Fruit fly (Drosophila melanogaster) whole organism, embryonic: Measurements from ENCODE around the gene CG14452.

Source experiments
- Asciz ChIP-seq: fragments of 200-800 bp; sonication (Bioruptor generic); optimal IDR thresholded peaks from 2 replicates; lab custom pipeline; 2017; ENCODE audit warnings: missing biosample characterization, mild to moderate bottlenecking, missing genetic modification characterization, missing genetic modification reagents
- CG10366 ChIP-seq: fragments of 200-800 bp; sonication (Bioruptor generic); IDR thresholded peaks from 2 replicates; pipeline ENCODE4 v1.3.6; 2022; ENCODE audit warnings: missing biosample characterization, missing genetic modification characterization
- CG10462 ChIP-seq: fragments of 200-800 bp; sonication (Bioruptor generic); optimal IDR thresholded peaks from 2 replicates; lab custom pipeline; 2016; ENCODE audit warnings: missing biosample characterization, missing genetic modification characterization
- CG11504 ChIP-seq: fragments of 200-800 bp; sonication (Bioruptor generic); optimal IDR thresholded peaks from 3 replicates; lab custom pipeline; 2019; ENCODE audit warnings: missing biosample characterization, mild to moderate bottlenecking, missing genetic modification characterization, moderate library complexity
- CG12659 ChIP-seq: fragments of 200-800 bp; sonication (Bioruptor generic); optimal IDR thresholded peaks from 3 replicates; lab custom pipeline; 2017; ENCODE audit warnings: mild to moderate bottlenecking, missing biosample characterization, missing genetic modification reagents, missing genetic modification characterization
- CG13296 ChIP-seq: fragments of 200-800 bp; sonication (Bioruptor generic); optimal IDR thresholded peaks from 3 replicates; lab custom pipeline; 2018; ENCODE audit warnings: missing biosample characterization, mild to moderate bottlenecking, missing genetic modification characterization
- CG15514 ChIP-seq: fragments of 200-800 bp; sonication (Bioruptor generic); optimal IDR thresholded peaks from 3 replicates; lab custom pipeline; 2017; ENCODE audit warnings: missing biosample characterization, missing genetic modification characterization, mild to moderate bottlenecking, moderate library complexity, missing genetic modification reagents
- CG15696 ChIP-seq: fragments of 200-800 bp; sonication (Bioruptor generic); optimal IDR thresholded peaks from 2 replicates; lab custom pipeline; 2019; ENCODE audit warnings: missing biosample characterization, mild to moderate bottlenecking, missing genetic modification characterization, moderate library complexity
- CG17385 ChIP-seq: fragments of 200-800 bp; sonication (Bioruptor generic); optimal IDR thresholded peaks from 3 replicates; lab custom pipeline; 2018; ENCODE audit warnings: missing biosample characterization, mild to moderate bottlenecking, missing genetic modification characterization
- CG18262 ChIP-seq: fragments of 200-800 bp; optimal IDR thresholded peaks from 3 replicates; lab custom pipeline; 2019; ENCODE audit warnings: missing biosample characterization, mild to moderate bottlenecking, missing genetic modification characterization, moderate library complexity
- CG1832 ChIP-seq: fragments of 200-800 bp; sonication (Bioruptor generic); optimal IDR thresholded peaks from 2 replicates; lab custom pipeline; 2017; ENCODE audit warnings: missing biosample characterization, mild to moderate bottlenecking, missing genetic modification characterization, inconsistent platforms
- CG18476 ChIP-seq: fragments of 200-800 bp; sonication (Bioruptor generic); optimal IDR thresholded peaks from 2 replicates; lab custom pipeline; 2016; ENCODE audit warnings: missing biosample characterization, mild to moderate bottlenecking, missing genetic modification characterization
- CG2199 ChIP-seq: fragments of 200-800 bp; sonication (Bioruptor generic); IDR thresholded peaks from 3 replicates; pipeline ENCODE4 v1.3.6; 2022; ENCODE audit warnings: missing biosample characterization, missing genetic modification characterization
- CG3163 ChIP-seq: fragments of 200-800 bp; sonication (Bioruptor generic); optimal IDR thresholded peaks from 3 replicates; lab custom pipeline; 2016; ENCODE audit warnings: missing biosample characterization, missing genetic modification characterization
- CG32532 ChIP-seq: fragments of 200-800 bp; sonication (Bioruptor generic); IDR thresholded peaks from 2 replicates; pipeline ENCODE4 v1.3.6; 2022; ENCODE audit warnings: missing biosample characterization, missing genetic modification characterization
- CG33213 ChIP-seq: fragments of 200-800 bp; sonication (Bioruptor generic); optimal IDR thresholded peaks from 3 replicates; lab custom pipeline; 2016; ENCODE audit warnings: missing biosample characterization, missing genetic modification characterization
- CG34376 ChIP-seq: fragments of 200-800 bp; sonication (Bioruptor generic); optimal IDR thresholded peaks from 2 replicates; lab custom pipeline; 2018; ENCODE audit warnings: missing biosample characterization, mild to moderate bottlenecking, missing genetic modification characterization
- CG34422 ChIP-seq: fragments of 200-800 bp; sonication (Bioruptor generic); IDR thresholded peaks from 3 replicates; pipeline ENCODE4 v1.3.6; 2022; ENCODE audit warnings: missing biosample characterization, missing genetic modification characterization
- CG7556 ChIP-seq: fragments of 200-800 bp; sonication (Bioruptor generic); optimal IDR thresholded peaks from 2 replicates; lab custom pipeline; 2017; ENCODE audit warnings: missing biosample characterization, mild to moderate bottlenecking, missing genetic modification characterization
- CG8359 ChIP-seq: fragments of 200-800 bp; sonication (Bioruptor generic); optimal IDR thresholded peaks from 2 replicates; lab custom pipeline; 2017; ENCODE audit warnings: missing biosample characterization, mild to moderate bottlenecking, missing genetic modification characterization, borderline replicate concordance
- CG8924 ChIP-seq: fragments of 200-800 bp; optimal IDR thresholded peaks from 3 replicates; lab custom pipeline; 2019; ENCODE audit warnings: missing biosample characterization, mild to moderate bottlenecking, missing genetic modification characterization, moderate library complexity
- CG8944 ChIP-seq: fragments of 200-800 bp; sonication (Bioruptor generic); optimal IDR thresholded peaks from 3 replicates; lab custom pipeline; 2016; ENCODE audit warnings: missing biosample characterization, missing genetic modification characterization
- Doc2 ChIP-seq: fragments of 200-800 bp; sonication (Bioruptor generic); IDR thresholded peaks from 2 replicates; pipeline ENCODE4 v1.3.6; 2022; ENCODE audit warnings: missing biosample characterization, missing genetic modification characterization
- GATAe ChIP-seq: fragments of 200-800 bp; sonication (Bioruptor generic); conservative IDR thresholded peaks from 2 replicates; pipeline ENCODE4 v1.3.6; 2022; ENCODE audit warnings: missing biosample characterization, missing genetic modification characterization
- Hey ChIP-seq: fragments of 200-800 bp; sonication (Bioruptor generic); optimal IDR thresholded peaks from 3 replicates; lab custom pipeline; 2018; ENCODE audit warnings: missing biosample characterization, mild to moderate bottlenecking, missing genetic modification characterization
- Lpt ChIP-seq: fragments of >200 bp; optimal IDR thresholded peaks from 2 replicates; lab custom pipeline; 2018; ENCODE audit warnings: missing biosample characterization, missing genetic modification characterization
- Nf-YB ChIP-seq: fragments of 200-800 bp; sonication (Bioruptor generic); optimal IDR thresholded peaks from 3 replicates; lab custom pipeline; 2019; ENCODE audit warnings: missing biosample characterization, mild to moderate bottlenecking, missing genetic modification characterization, moderate library complexity
- Nf-YC ChIP-seq: fragments of 200-800 bp; optimal IDR thresholded peaks from 3 replicates; lab custom pipeline; 2019; ENCODE audit warnings: missing biosample characterization, mild to moderate bottlenecking, missing genetic modification characterization, moderate library complexity
- YL-1 ChIP-seq: fragments of 200-800 bp; sonication (Bioruptor generic); optimal IDR thresholded peaks from 3 replicates; lab custom pipeline; 2017; ENCODE audit warnings: missing biosample characterization, mild to moderate bottlenecking, missing genetic modification characterization
- ab ChIP-seq: fragments of 200-800 bp; sonication (Bioruptor generic); optimal IDR thresholded peaks from 2 replicates; lab custom pipeline; 2016; ENCODE audit warnings: missing biosample characterization, missing genetic modification characterization
- cad ChIP-seq: fragments of >200 bp; optimal IDR thresholded peaks from 2 replicates; lab custom pipeline; 2017; ENCODE audit warnings: missing biosample characterization, missing genetic modification characterization
- dan ChIP-seq: fragments of 200-800 bp; sonication (Bioruptor generic); IDR thresholded peaks from 2 replicates; pipeline ENCODE4 v1.3.6; 2022; ENCODE audit warnings: missing biosample characterization, missing genetic modification characterization
- en ChIP-seq: fragments of 200-800 bp; sonication (Bioruptor generic); optimal IDR thresholded peaks from 2 replicates; lab custom pipeline; 2016; ENCODE audit warnings: missing biosample characterization, missing genetic modification characterization
- eyg ChIP-seq: fragments of 200-800 bp; sonication (Bioruptor generic); optimal IDR thresholded peaks from 3 replicates; lab custom pipeline; 2016; ENCODE audit warnings: missing biosample characterization, missing genetic modification characterization
- gem ChIP-seq: fragments of 200-800 bp; sonication (Bioruptor generic); optimal IDR thresholded peaks from 2 replicates; lab custom pipeline; 2019; ENCODE audit warnings: missing biosample characterization, mild to moderate bottlenecking, missing genetic modification characterization, moderate library complexity
- h ChIP-seq: fragments of >200 bp; optimal IDR thresholded peaks from 2 replicates; lab custom pipeline; 2017
- hkb ChIP-seq, 2 experiments: fragments of 200-800 bp in 1 of 2; fragments of >200 bp in 1 of 2; sonication (Bioruptor generic) in 1 of 2; IDR thresholded peaks in 1 of 2; optimal IDR thresholded peaks in 1 of 2; 2 replicates each; pipeline versions ENCODE4 v1.3.6 to Lab custom; 2017 to 2022; ENCODE audit warnings: missing biosample characterization in 1 of 2, missing genetic modification characterization in 1 of 2
- ind ChIP-seq: fragments of 200-800 bp; sonication (Bioruptor generic); optimal IDR thresholded peaks from 3 replicates; lab custom pipeline; 2016; ENCODE audit warnings: missing biosample characterization, missing genetic modification characterization
- jing ChIP-seq: fragments of 200-800 bp; sonication (Bioruptor generic); optimal IDR thresholded peaks from 2 replicates; lab custom pipeline; 2018; ENCODE audit warnings: missing biosample characterization, mild to moderate bottlenecking, missing genetic modification characterization
- jumu ChIP-seq: fragments of 200-800 bp; sonication (Bioruptor generic); optimal IDR thresholded peaks from 3 replicates; lab custom pipeline; 2016; ENCODE audit warnings: missing biosample characterization, missing genetic modification characterization
- mld ChIP-seq: fragments of 200-800 bp; sonication (Bioruptor generic); IDR thresholded peaks from 3 replicates; pipeline ENCODE4 v1.3.6; 2022; ENCODE audit warnings: missing biosample characterization, missing genetic modification characterization; ENCODE audit not compliant: partially characterized antibody
- nmo ChIP-seq: fragments of 200-800 bp; sonication (Bioruptor generic); optimal IDR thresholded peaks from 2 replicates; lab custom pipeline; 2018; ENCODE audit warnings: missing biosample characterization, mild to moderate bottlenecking, missing genetic modification characterization, moderate library complexity
- pb ChIP-seq: fragments of 200-800 bp; sonication (Bioruptor generic); optimal IDR thresholded peaks from 3 replicates; lab custom pipeline; 2016; ENCODE audit warnings: missing biosample characterization, missing genetic modification characterization
- pnt ChIP-seq: fragments of 200-800 bp; sonication (Bioruptor generic); optimal IDR thresholded peaks from 3 replicates; lab custom pipeline; 2016; ENCODE audit warnings: missing biosample characterization, missing genetic modification characterization
- pros ChIP-seq: fragments of 200-800 bp; sonication (Bioruptor generic); optimal IDR thresholded peaks from 3 replicates; lab custom pipeline; 2019; ENCODE audit warnings: missing biosample characterization, mild to moderate bottlenecking, missing genetic modification characterization, moderate library complexity
- pzg ChIP-seq: fragments of 200-800 bp; sonication (Bioruptor generic); optimal IDR thresholded peaks from 3 replicates; lab custom pipeline; 2018; ENCODE audit warnings: missing biosample characterization, mild to moderate bottlenecking, missing genetic modification characterization, moderate library complexity
- rib ChIP-seq: fragments of 200-800 bp; sonication (Bioruptor generic); IDR thresholded peaks from 2 replicates; pipeline ENCODE4 v1.3.6; 2022; ENCODE audit warnings: missing biosample characterization, missing genetic modification characterization
- sug ChIP-seq: fragments of 200-800 bp; optimal IDR thresholded peaks from 2 replicates; lab custom pipeline; 2019; ENCODE audit warnings: missing biosample characterization, mild to moderate bottlenecking, missing genetic modification characterization, moderate library complexity
- tin ChIP-seq: fragments of 200-800 bp; sonication (Bioruptor generic); optimal IDR thresholded peaks from 3 replicates; lab custom pipeline; 2016; ENCODE audit warnings: missing biosample characterization, missing genetic modification characterization
- unpg ChIP-seq: fragments of 200-800 bp; sonication (Bioruptor generic); optimal IDR thresholded peaks from 3 replicates; lab custom pipeline; 2018; ENCODE audit warnings: missing biosample characterization, mild to moderate bottlenecking, missing genetic modification characterization, moderate library complexity

The CG14452 gene

DNA sequence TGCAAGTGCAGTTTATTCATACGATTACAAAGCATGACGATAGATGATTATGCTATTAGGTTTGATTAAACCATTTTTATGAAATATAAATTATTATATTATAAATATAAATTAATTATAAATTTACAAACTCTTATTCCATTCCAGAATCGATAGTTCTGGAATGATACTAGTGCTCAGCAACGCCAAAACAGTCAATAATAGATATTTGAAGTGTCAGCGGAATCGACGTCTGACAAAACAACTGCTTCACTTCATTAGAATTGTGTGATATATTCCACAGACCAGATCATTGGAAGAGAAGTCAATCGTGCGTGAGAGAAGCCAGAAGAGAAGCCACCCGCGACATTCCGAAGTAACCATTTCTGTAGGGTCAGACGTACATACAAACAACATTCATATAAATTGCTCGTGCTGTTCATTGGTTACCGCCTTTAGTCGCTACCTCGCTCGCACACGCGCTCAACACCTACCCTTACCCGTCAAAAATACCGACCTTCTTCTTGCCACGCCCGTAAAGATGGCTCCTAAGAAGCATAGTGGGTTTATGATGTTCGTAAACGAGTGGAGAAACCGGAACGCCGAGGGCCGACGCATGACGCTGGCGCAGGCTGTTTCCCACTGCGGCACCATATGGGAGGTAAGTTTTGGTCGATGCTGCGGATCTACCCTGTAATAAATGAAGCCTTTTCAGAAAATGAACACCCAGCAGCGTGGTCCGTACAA, 28.5 kb downstream of the CG14452 start (continued):
- TF ChIP-seq CG10366 (GFP tag; lab: Robert Waterston, UW) (no peak), Asciz (GFP tag; lab: Kevin White, UChicago) (no peak), GATAe (GFP tag; lab: Robert Waterston, UW) (no peak), rib (GFP tag; lab: Robert Waterston, UW) (no peak), pnt (no peak), CG1832 (GFP tag; lab: Kevin White, UChicago) (peak; percentile 30), ind (no peak), en (GFP tag; lab: Kevin White, UChicago) (no peak), Nf-YB (GFP tag; lab: Kevin White, UChicago) (peak; percentile 97), Doc2 (GFP tag; lab: Robert Waterston, UW) (no peak), CG13296 (no peak), pzg (GFP tag; lab: Kevin White, UChicago) (no peak), cad (GFP tag; lab: Kevin White, UChicago) (peak; percentile 81), CG8924 (tag; lab: Kevin White, UChicago) (no peak), CG15514 (no peak), pros (GFP tag; lab: Kevin White, UChicago) (peak; percentile 90), hkb (optimal IDR thresholded peaks at IDR 0.05; lab: Kevin White, UChicago) (no peak), hkb (GFP tag; IDR thresholded peaks at IDR 0.05; lab: Robert Waterston, UW) (no peak), CG34376 (no peak), jumu (GFP tag; lab: Kevin White, UChicago) (no peak), CG33213 (GFP tag; lab: Kevin White, UChicago) (no peak), CG34422 (GFP tag; lab: Robert Waterston, UW) (no peak), CG32532 (GFP tag; lab: Robert Waterston, UW) (no peak), unpg (GFP tag; lab: Kevin White, UChicago) (no peak), jing (GFP tag; lab: Kevin White, UChicago) (no peak), CG2199 (GFP tag; lab: Robert Waterston, UW) (peak; percentile 75; the same call in 1 of the 3 replicates), pb (GFP tag; lab: Kevin White, UChicago) (no peak), CG18262 (tag; lab: Kevin White, UChicago) (no peak), eyg (GFP tag; lab: Kevin White, UChicago) (no peak), sug (tag; lab: Kevin White, UChicago) (no peak), mld (GFP tag; lab: Robert Waterston, UW) (no peak), CG7556 (GFP tag; lab: Kevin White, UChicago) (no peak), YL-1 (GFP tag; lab: Kevin White, UChicago) (no peak), tin (no peak), CG11504 (no peak), gem (tag; lab: Kevin White, UChicago) (no peak), dan (GFP tag; lab: Robert Waterston, UW) (no peak), CG8944 (GFP tag; lab: Kevin White, UChicago) (no peak), CG3163 (GFP tag; lab: Kevin White, UChicago) (no peak), CG12659 (GFP tag; lab: Kevin White, UChicago) (no peak), CG18476 (GFP tag; lab: Kevin White, UChicago) (no peak), Hey (tag; lab: Kevin White, UChicago) (no peak), CG17385 (GFP tag; lab: Kevin White, UChicago) (no peak), Nf-YC (peak; percentile 96), CG10462 (GFP tag; lab: Kevin White, UChicago) (no peak), nmo (GFP tag; lab: Kevin White, UChicago) (no peak), ab (no peak), CG15696 (tag; lab: Kevin White, UChicago) (no peak), CG8359 (no peak), h (no peak), Lpt (GFP tag; lab: Kevin White, UChicago) (no peak)
